Fruit fly (Drosophila melanogaster) whole organism, embryonic: ENCODE results near the gene GluProRS.
A peak's percentile ranks its signal among the peaks of the same experiment; 100 is the strongest.

ENCODE experiments used
- CG10959 ChIP-seq: fragments of 200-800 bp; sonication (Bioruptor generic); IDR thresholded peaks from 2 replicates; pipeline ENCODE4 v1.3.6; 2022; ENCODE audit warnings: missing biosample characterization, missing genetic modification characterization
- CG12299 ChIP-seq: fragments of 200-800 bp; sonication (Bioruptor generic); optimal IDR thresholded peaks from 2 replicates; lab custom pipeline; 2018; ENCODE audit warnings: missing biosample characterization, mild to moderate bottlenecking, missing genetic modification characterization
- CG15601 ChIP-seq: fragments of 200-800 bp; sonication (Bioruptor generic); optimal IDR thresholded peaks from 3 replicates; lab custom pipeline; 2019; ENCODE audit warnings: missing biosample characterization, mild to moderate bottlenecking, missing genetic modification characterization, moderate library complexity
- CG17568 ChIP-seq: fragments of 200-800 bp; sonication (Bioruptor generic); optimal IDR thresholded peaks from 2 replicates; lab custom pipeline; 2018; ENCODE audit warnings: missing biosample characterization, mild to moderate bottlenecking, missing genetic modification characterization, moderate library complexity
- CG18262 ChIP-seq: fragments of 200-800 bp; optimal IDR thresholded peaks from 3 replicates; lab custom pipeline; 2019; ENCODE audit warnings: missing biosample characterization, mild to moderate bottlenecking, missing genetic modification characterization, moderate library complexity
- CG30403 ChIP-seq: fragments of 200-800 bp; sonication (Bioruptor generic); optimal IDR thresholded peaks from 3 replicates; lab custom pipeline; 2016; ENCODE audit warnings: missing biosample characterization, missing genetic modification characterization
- CG31388 ChIP-seq: fragments of 200-800 bp; sonication (Bioruptor generic); optimal IDR thresholded peaks from 2 replicates; lab custom pipeline; 2016; ENCODE audit warnings: missing biosample characterization, missing genetic modification characterization
- CG32532 ChIP-seq: fragments of 200-800 bp; sonication (Bioruptor generic); IDR thresholded peaks from 2 replicates; pipeline ENCODE4 v1.3.6; 2022; ENCODE audit warnings: missing biosample characterization, missing genetic modification characterization
- CG33557 ChIP-seq: fragments of 200-800 bp; sonication (Bioruptor generic); optimal IDR thresholded peaks from 2 replicates; lab custom pipeline; 2019; ENCODE audit warnings: missing biosample characterization, mild to moderate bottlenecking, missing genetic modification characterization, moderate library complexity
- CG3726 ChIP-seq: fragments of 200-800 bp; sonication (Bioruptor generic); IDR thresholded peaks from 3 replicates; pipeline ENCODE4, ENCODE4 v1.3.6; 2022; ENCODE audit warnings: missing biosample characterization, missing genetic modification characterization
- CG6175 ChIP-seq: fragments of 200-800 bp; sonication (Bioruptor generic); IDR thresholded peaks from 3 replicates; pipeline ENCODE4 v1.3.6; 2022; ENCODE audit warnings: missing biosample characterization, missing genetic modification characterization
- CG6813 ChIP-seq: fragments of 200-800 bp; sonication (Bioruptor generic); optimal IDR thresholded peaks from 2 replicates; lab custom pipeline; 2017; ENCODE audit warnings: missing biosample characterization, missing genetic modification characterization, mild to moderate bottlenecking, moderate library complexity, missing genetic modification reagents
- CG7372 ChIP-seq: fragments of 200-800 bp; sonication (Bioruptor generic); IDR thresholded peaks from 2 replicates; pipeline ENCODE4 v1.3.6; 2022; ENCODE audit warnings: missing biosample characterization, missing genetic modification characterization
- CG7963 ChIP-seq: fragments of 200-800 bp; sonication (Bioruptor generic); IDR thresholded peaks from 3 replicates; pipeline ENCODE4 v1.3.6; 2022; ENCODE audit warnings: missing biosample characterization, missing genetic modification characterization; ENCODE audit not compliant: partially characterized antibody
- CG7987 ChIP-seq: fragments of 200-800 bp; sonication (Bioruptor generic); optimal IDR thresholded peaks from 2 replicates; lab custom pipeline; 2018; ENCODE audit warnings: missing biosample characterization, mild to moderate bottlenecking, missing genetic modification characterization, moderate library complexity
- CG8281 ChIP-seq: fragments of 200-800 bp; sonication (Bioruptor generic); optimal IDR thresholded peaks from 2 replicates; lab custom pipeline; 2018; ENCODE audit warnings: missing biosample characterization, mild to moderate bottlenecking, missing genetic modification characterization, moderate library complexity
- CG9817 ChIP-seq: fragments of 200-800 bp; sonication (Bioruptor generic); optimal IDR thresholded peaks from 2 replicates; lab custom pipeline; 2018; ENCODE audit warnings: missing biosample characterization, mild to moderate bottlenecking, missing genetic modification characterization, moderate library complexity
- CTCF ChIP-seq: fragments of 200-800 bp; sonication (Bioruptor generic); optimal IDR thresholded peaks from 2 replicates; lab custom pipeline; 2017; ENCODE audit warnings: missing biosample characterization, mild to moderate bottlenecking, missing genetic modification characterization, moderate library complexity
- Dbx ChIP-seq: fragments of 200-800 bp; sonication (Bioruptor generic); IDR thresholded peaks from 3 replicates; pipeline ENCODE4 v1.3.6; 2022; ENCODE audit warnings: missing biosample characterization, missing genetic modification characterization
- Dip3 ChIP-seq: fragments of 200-800 bp; sonication (Bioruptor generic); optimal IDR thresholded peaks from 3 replicates; lab custom pipeline; 2016; ENCODE audit warnings: missing biosample characterization, missing genetic modification characterization
- Ets65A ChIP-seq: fragments of 200-800 bp; sonication (Bioruptor generic); peaks from one replicate; lab custom pipeline; 2016; ENCODE audit warnings: missing biosample characterization, missing genetic modification characterization
- Fer2 ChIP-seq: fragments of 200-800 bp; sonication (Bioruptor generic); optimal IDR thresholded peaks from 2 replicates; lab custom pipeline; 2018; ENCODE audit warnings: missing biosample characterization, mild to moderate bottlenecking, missing genetic modification characterization, moderate library complexity
- HLH3B ChIP-seq: fragments of 200-800 bp; sonication (Bioruptor generic); IDR thresholded peaks from 2 replicates; pipeline ENCODE4 v1.3.6; 2022; ENCODE audit warnings: missing biosample characterization, missing genetic modification characterization
- HmgD ChIP-seq: fragments of 200-800 bp; sonication (Bioruptor generic); optimal IDR thresholded peaks from 3 replicates; lab custom pipeline; 2016; ENCODE audit warnings: missing biosample characterization, missing genetic modification characterization
- Med ChIP-seq: fragments of 200-800 bp; sonication (Bioruptor generic); peaks from one replicate; lab custom pipeline; 2016; ENCODE audit warnings: missing biosample characterization, missing genetic modification characterization, mild to moderate bottlenecking, inconsistent platforms, moderate library complexity
- NK7.1 ChIP-seq: fragments of 200-800 bp; sonication (Bioruptor generic); optimal IDR thresholded peaks from 3 replicates; lab custom pipeline; 2016; ENCODE audit warnings: missing biosample characterization, missing genetic modification characterization
- Neu2 ChIP-seq: fragments of 200-800 bp; sonication (Bioruptor generic); optimal IDR thresholded peaks from 3 replicates; lab custom pipeline; 2016; ENCODE audit warnings: missing biosample characterization, missing genetic modification characterization, borderline replicate concordance
- Oli ChIP-seq: fragments of 200-800 bp; sonication (Bioruptor generic); optimal IDR thresholded peaks from 2 replicates; lab custom pipeline; 2018; ENCODE audit warnings: missing biosample characterization, mild to moderate bottlenecking, missing genetic modification characterization, moderate library complexity
- Poxn ChIP-seq: fragments of 200-800 bp; sonication (Bioruptor generic); IDR thresholded peaks from 2 replicates; pipeline ENCODE4 v1.3.6; 2022; ENCODE audit warnings: missing biosample characterization, missing genetic modification characterization
- Rfx ChIP-seq: fragments of 200-800 bp; sonication (Bioruptor generic); IDR thresholded peaks from 2 replicates; pipeline ENCODE4 v1.3.6; 2022; ENCODE audit warnings: missing biosample characterization, missing genetic modification characterization
- Sry-β ChIP-seq: fragments of 200-800 bp; sonication (Bioruptor generic); optimal IDR thresholded peaks from 2 replicates; lab custom pipeline; 2018; ENCODE audit warnings: missing biosample characterization, mild to moderate bottlenecking, missing genetic modification characterization, moderate library complexity
- Vsx1 ChIP-seq: fragments of 200-800 bp; sonication (Bioruptor generic); optimal IDR thresholded peaks from 2 replicates; lab custom pipeline; 2017; ENCODE audit warnings: missing biosample characterization, mild to moderate bottlenecking, missing genetic modification characterization, missing genetic modification reagents
- ab ChIP-seq: fragments of 200-800 bp; sonication (Bioruptor generic); optimal IDR thresholded peaks from 2 replicates; lab custom pipeline; 2016; ENCODE audit warnings: missing biosample characterization, missing genetic modification characterization
- ase ChIP-seq: fragments of 200-800 bp; sonication (Bioruptor generic); IDR thresholded peaks from 3 replicates; pipeline ENCODE4 v1.3.6; 2022; ENCODE audit warnings: missing biosample characterization, missing genetic modification characterization
- az2 ChIP-seq: fragments of 200-800 bp; sonication (Bioruptor generic); optimal IDR thresholded peaks from 3 replicates; lab custom pipeline; 2016; ENCODE audit warnings: missing biosample characterization, missing genetic modification characterization
- chif ChIP-seq, 2 experiments: fragments of 200-800 bp; sonication (Bioruptor generic); optimal IDR thresholded peaks; 3 replicates each; lab custom pipeline; 2016; ENCODE audit warnings: missing biosample characterization in 2 of 2, missing genetic modification characterization in 2 of 2
- cwo ChIP-seq: fragments of 200-800 bp; sonication (Bioruptor generic); optimal IDR thresholded peaks from 3 replicates; lab custom pipeline; 2017; ENCODE audit warnings: missing biosample characterization, missing genetic modification characterization, mild to moderate bottlenecking, moderate library complexity, missing genetic modification reagents
- ems ChIP-seq: fragments of 200-800 bp; sonication (Bioruptor generic); optimal IDR thresholded peaks from 3 replicates; lab custom pipeline; 2016; ENCODE audit warnings: missing biosample characterization, missing genetic modification characterization
- her ChIP-seq: fragments of 200-800 bp; sonication (Bioruptor generic); optimal IDR thresholded peaks from 2 replicates; lab custom pipeline; 2016; ENCODE audit warnings: missing biosample characterization, missing genetic modification characterization
- ind ChIP-seq: fragments of 200-800 bp; sonication (Bioruptor generic); optimal IDR thresholded peaks from 3 replicates; lab custom pipeline; 2016; ENCODE audit warnings: missing biosample characterization, missing genetic modification characterization
- inv ChIP-seq: fragments of 200-800 bp; sonication (Bioruptor generic); IDR thresholded peaks from 2 replicates; pipeline ENCODE4 v1.3.6; 2022; ENCODE audit warnings: missing biosample characterization, missing genetic modification characterization; ENCODE audit not compliant: partially characterized antibody
- knrl ChIP-seq: fragments of 200-800 bp; sonication (Bioruptor generic); IDR thresholded peaks from 3 replicates; pipeline ENCODE4 v1.3.6; 2022; ENCODE audit warnings: missing biosample characterization, missing genetic modification characterization; ENCODE audit not compliant: partially characterized antibody
- run ChIP-seq: fragments of 200-800 bp; sonication (Bioruptor generic); optimal IDR thresholded peaks from 3 replicates; lab custom pipeline; 2018; ENCODE audit warnings: missing biosample characterization, mild to moderate bottlenecking, missing genetic modification characterization
- sens ChIP-seq: fragments of 200-800 bp; sonication (Bioruptor generic); peaks from one replicate; lab custom pipeline; 2016; ENCODE audit warnings: missing biosample characterization, missing genetic modification characterization
- sqz ChIP-seq: fragments of 200-800 bp; sonication (Bioruptor generic); optimal IDR thresholded peaks from 3 replicates; lab custom pipeline; 2018; ENCODE audit warnings: missing biosample characterization, mild to moderate bottlenecking, missing genetic modification characterization
- sug ChIP-seq: fragments of 200-800 bp; optimal IDR thresholded peaks from 2 replicates; lab custom pipeline; 2019; ENCODE audit warnings: missing biosample characterization, mild to moderate bottlenecking, missing genetic modification characterization, moderate library complexity
- vvl ChIP-seq: fragments of 200-800 bp; sonication (Bioruptor generic); IDR thresholded peaks from 2 replicates; pipeline ENCODE4 v1.3.6; 2022; ENCODE audit warnings: missing biosample characterization, missing genetic modification characterization

The GluProRS gene

dm6 chr3R:23940840-23941364 lies 17.3 kb downstream of the GluProRS start:
- TF ChIP-seq Dbx (no peak), vvl (GFP tag; lab: Robert Waterston, UW) (peak; percentile 7; the same call in 1 of the 2 replicates), CG31388 (no peak), Med (GFP tag; lab: Kevin White, UChicago) (peak; percentile 51), az2 (GFP tag; lab: Kevin White, UChicago) (no peak), CG7372 (GFP tag; lab: Robert Waterston, UW) (0 out of 2 replicates have a peak, but pooled peaks have one; percentile 4), CG7987 (GFP tag; lab: Kevin White, UChicago) (peak; percentile 58), her (GFP tag; lab: Kevin White, UChicago) (no peak), Poxn (GFP tag; lab: Robert Waterston, UW) (no peak), sqz (GFP tag; lab: Kevin White, UChicago) (peak; percentile 46), Ets65A (peak; percentile 45), CG18262 (tag; lab: Kevin White, UChicago) (no peak), sens (GFP tag; lab: Kevin White, UChicago) (peak; percentile 54), run (tag; lab: Kevin White, UChicago) (no peak), Oli (no peak), CG3726 (GFP tag; lab: Robert Waterston, UW) (no peak), cwo (peak; percentile 95)
- TF ChIP-seq, all 482 proteins: peak for 8

dm6 chr3R:23939921-23940839 lies 18.0 kb downstream of the GluProRS start:
- no peak for TF ChIP-seq knrl (GFP tag; lab: Robert Waterston, UW)
- TF ChIP-seq chif (GFP tag; optimal IDR thresholded peaks at IDR 0.05; lab: Kevin White, UChicago) = peak; percentile 49 to 80
- TF ChIP-seq sug = peak; percentile 99
- TF ChIP-seq CTCF (GFP tag; lab: Kevin White, UChicago) = peak; percentile 30
- peak; percentile 56 for TF ChIP-seq NK7.1 (GFP tag; lab: Kevin White, UChicago)
- peak; percentile 73 for TF ChIP-seq Rfx (GFP tag; lab: Robert Waterston, UW)
- peak; percentile 91 for TF ChIP-seq Med (GFP tag; lab: Kevin White, UChicago)
- peak; percentile 84 for TF ChIP-seq CG7987 (GFP tag; lab: Kevin White, UChicago)
- TF ChIP-seq ind (GFP tag; lab: Kevin White, UChicago) = no peak
- peak; percentile 64 for TF ChIP-seq Sry-β
- TF ChIP-seq Vsx1 (GFP tag; lab: Kevin White, UChicago) = peak; percentile 95
- peak; percentile 94 for TF ChIP-seq CG33557 (GFP tag; lab: Kevin White, UChicago)
- peak; percentile 60; the same call in 2 of the 3 replicates for TF ChIP-seq ase (GFP tag; lab: Robert Waterston, UW)
- peak; percentile 78; the same call in 1 of the 2 replicates for TF ChIP-seq HLH3B (GFP tag; lab: Robert Waterston, UW)
- peak; percentile 96 for TF ChIP-seq CG15601 (tag; lab: Kevin White, UChicago)
- TF ChIP-seq CG7963 = no peak
- peak; percentile 51 for TF ChIP-seq CG9817 (tag; lab: Kevin White, UChicago)
- no peak for TF ChIP-seq Neu2 (GFP tag; lab: Kevin White, UChicago)
- peak; percentile 94 for TF ChIP-seq CG17568 (GFP tag; lab: Kevin White, UChicago)
- peak; percentile 89 for TF ChIP-seq CG12299 (tag; lab: Kevin White, UChicago)
- TF ChIP-seq CG10959 (GFP tag; lab: Robert Waterston, UW) = peak; percentile 46
- no peak for TF ChIP-seq Dip3 (GFP tag; lab: Kevin White, UChicago)
- peak; percentile 95 for TF ChIP-seq CG6813
- TF ChIP-seq ems (GFP tag; lab: Kevin White, UChicago) = peak; percentile 3
- no peak for TF ChIP-seq HmgD (GFP tag; lab: Kevin White, UChicago)
- no peak for TF ChIP-seq inv
- TF ChIP-seq CG8281 (tag; lab: Kevin White, UChicago) = peak; percentile 76
- peak; percentile 44 for TF ChIP-seq CG30403
- TF ChIP-seq ab = no peak
- TF ChIP-seq Fer2 (tag; lab: Kevin White, UChicago) = peak; percentile 70
- TF ChIP-seq cwo = peak; percentile 40
- no peak; the same call in 1 of the 2 replicates for TF ChIP-seq CG32532 (GFP tag; lab: Robert Waterston, UW)
- TF ChIP-seq CG6175 (GFP tag; lab: Robert Waterston, UW) = no peak; the same call in 2 of the 3 replicates
